Worm (Caenorhabditis elegans): ENCODE measurements around the gene abi-1.

Gene abi-1

DNA sequence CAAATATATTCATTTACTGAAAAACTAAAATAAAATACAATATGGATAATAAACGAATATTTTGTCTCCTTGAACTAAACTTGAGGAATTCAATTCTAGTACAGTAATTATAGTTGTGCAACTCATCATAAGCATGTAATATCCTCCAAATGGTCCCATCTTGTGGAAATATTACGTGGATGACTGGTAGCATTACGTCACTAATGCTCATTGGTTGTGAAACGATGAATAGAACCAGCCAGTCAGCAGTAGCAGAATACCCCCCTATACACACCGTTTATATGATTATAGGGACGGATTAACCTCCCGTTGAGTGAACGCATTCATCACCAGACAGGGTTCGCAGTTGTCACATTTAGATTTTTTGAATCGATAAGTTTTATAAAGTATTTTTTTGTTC is 25.8 kb upstream of the abi-1 start:
- no peak for TF ChIP-seq ceh-82 (tag; optimal IDR thresholded peaks at IDR 0.05)
- TF ChIP-seq spr-1 (tag; optimal IDR thresholded peaks at IDR 0.05): no peak
- no peak for TF ChIP-seq vab-7 (GFP tag; IDR thresholded peaks at IDR 0.05)
- TF ChIP-seq ceh-32 (tag; optimal IDR thresholded peaks at IDR 0.05; ENCODE audit: poor library complexity): no peak
- no peak for TF ChIP-seq ceh-44 (GFP tag; IDR thresholded peaks at IDR 0.05)
- no peak for TF ChIP-seq aly-2 (tag; optimal IDR thresholded peaks at IDR 0.05)
- no peak for TF ChIP-seq daf-16 (GFP tag; optimal IDR thresholded peaks at IDR 0.05)
- no peak for TF ChIP-seq daf-16 (tag; optimal IDR thresholded peaks at IDR 0.05)
- TF ChIP-seq lin-13 (GFP tag; optimal IDR thresholded peaks at IDR 0.05): no peak
- no peak for TF ChIP-seq nhr-42 (GFP tag; IDR thresholded peaks at IDR 0.05)
- no peak for TF ChIP-seq Y105C5A.15 (GFP tag; IDR thresholded peaks at IDR 0.05)
- TF ChIP-seq R02D3.7 (tag; optimal IDR thresholded peaks at IDR 0.05): no peak
- no peak for TF ChIP-seq jun-1 (tag; optimal IDR thresholded peaks at IDR 0.05)
- no peak for TF ChIP-seq sdz-12 (GFP tag; optimal IDR thresholded peaks at IDR 0.05)
- TF ChIP-seq hlh-11 (tag; optimal IDR thresholded peaks at IDR 0.05): no peak
- no peak for TF ChIP-seq arid-1 (GFP tag; conservative IDR thresholded peaks at IDR 0.05)
- no peak for TF ChIP-seq ces-1 (GFP tag; optimal IDR thresholded peaks at IDR 0.05)
- no peak for TF ChIP-seq dmd-9 (GFP tag; IDR thresholded peaks at IDR 0.05)
- TF ChIP-seq pqm-1 (tag; optimal IDR thresholded peaks at IDR 0.05): no peak
- no peak for TF ChIP-seq fkh-10 (GFP tag; optimal IDR thresholded peaks at IDR 0.05)

ce11 chrIII:5717173-5717748 is 24.7 kb upstream of the abi-1 start:
- TF ChIP-seq nhr-25 (tag; optimal IDR thresholded peaks at IDR 0.05; ENCODE audit: borderline replicate concordance, insufficient read depth) (no peak), aly-2 (tag; optimal IDR thresholded peaks at IDR 0.05) (no peak), nhr-102 (tag; optimal IDR thresholded peaks at IDR 0.05) (no peak), attf-4 (tag; optimal IDR thresholded peaks at IDR 0.05) (no peak), madf-9 (GFP tag; conservative IDR thresholded peaks at IDR 0.05) (no peak), nhr-237 (tag; optimal IDR thresholded peaks at IDR 0.05) (no peak), lin-29 (GFP tag; IDR thresholded peaks at IDR 0.05) (no peak), cey-2 (tag; optimal IDR thresholded peaks at IDR 0.05; ENCODE audit: borderline replicate concordance, insufficient read depth) (no peak), ama-1 (optimal IDR thresholded peaks at IDR 0.05) (peak; percentile 67), F37D6.2 (tag; optimal IDR thresholded peaks at IDR 0.05) (no peak), ceh-82 (tag; optimal IDR thresholded peaks at IDR 0.05) (no peak), nhr-48 (tag; optimal IDR thresholded peaks at IDR 0.05) (no peak), mdl-1 (tag; optimal IDR thresholded peaks at IDR 0.05) (no peak), Y48G9A.11 (GFP tag; IDR thresholded peaks at IDR 0.05) (no peak), unc-62 (GFP tag; optimal IDR thresholded peaks at IDR 0.05 in 1 of 2) (peak in 1 of 2 experiments; percentile 85), unc-62 (tag; optimal IDR thresholded peaks at IDR 0.05) (no peak), R02D3.7 (tag; optimal IDR thresholded peaks at IDR 0.05) (no peak), Y105C5A.15 (GFP tag; IDR thresholded peaks at IDR 0.05) (0 out of 2 replicates have a peak, but pooled peaks have one; percentile 35), T26A8.4 (GFP tag; IDR thresholded peaks at IDR 0.05) (no peak), mxl-2 (GFP tag; conservative IDR thresholded peaks at IDR 0.05) (no peak), ztf-7 (tag; optimal IDR thresholded peaks at IDR 0.05) (no peak), F10B5.3 (tag; optimal IDR thresholded peaks at IDR 0.05) (no peak), daf-19 (GFP tag; conservative IDR thresholded peaks at IDR 0.05) (peak; percentile 64; the same call in 1 of the 2 replicates), ctbp-1 (GFP tag; IDR thresholded peaks at IDR 0.05) (no peak), aha-1 (tag) (no peak), php-3 (GFP tag; IDR thresholded peaks at IDR 0.05) (no peak), ZK337.2 (GFP tag; IDR thresholded peaks at IDR 0.05) (no peak)
